Fruit fly (Drosophila melanogaster) whole organism, embryonic: ENCODE measurements around the gene CG11085.

ENCODE experiments used
- CG10147 ChIP-seq: fragments of 200-800 bp; sonication (Bioruptor generic); optimal IDR thresholded peaks from 2 replicates; lab custom pipeline; 2019; ENCODE audit warnings: missing biosample characterization, mild to moderate bottlenecking, missing genetic modification characterization, moderate library complexity
- CG11085 ChIP-seq: fragments of 200-800 bp; sonication (Bioruptor generic); IDR thresholded peaks from 2 replicates; pipeline ENCODE4 v1.3.6; 2022; ENCODE audit warnings: missing biosample characterization, missing genetic modification characterization
- CG11093 ChIP-seq: fragments of 200-800 bp; sonication (Bioruptor generic); IDR thresholded peaks from 3 replicates; pipeline ENCODE4 v1.3.6; 2022; ENCODE audit warnings: missing biosample characterization, missing genetic modification characterization
- CG13287 ChIP-seq: fragments of 200-800 bp; sonication (Bioruptor generic); IDR thresholded peaks from 2 replicates; pipeline ENCODE4 v1.3.6; 2022; ENCODE audit warnings: missing biosample characterization, missing genetic modification characterization; ENCODE audit not compliant: partially characterized antibody
- CG14014 ChIP-seq: fragments of 200-800 bp; sonication (Bioruptor generic); IDR thresholded peaks from 2 replicates; pipeline ENCODE4 v1.3.6; 2022; ENCODE audit warnings: missing biosample characterization, missing genetic modification characterization
- CG14050 ChIP-seq: fragments of 200-800 bp; sonication (Bioruptor generic); IDR thresholded peaks from 3 replicates; pipeline ENCODE4 v1.3.6; 2022; ENCODE audit warnings: missing biosample characterization, missing genetic modification characterization
- CG15696 ChIP-seq: fragments of 200-800 bp; sonication (Bioruptor generic); optimal IDR thresholded peaks from 2 replicates; lab custom pipeline; 2019; ENCODE audit warnings: missing biosample characterization, mild to moderate bottlenecking, missing genetic modification characterization, moderate library complexity
- CG16815 ChIP-seq: fragments of 200-800 bp; sonication (Bioruptor generic); optimal IDR thresholded peaks from 3 replicates; lab custom pipeline; 2017; ENCODE audit warnings: missing biosample characterization, mild to moderate bottlenecking, missing genetic modification characterization
- CG17328 ChIP-seq: fragments of 200-800 bp; sonication (Bioruptor generic); IDR thresholded peaks from 2 replicates; pipeline ENCODE4 v1.3.6; 2022; ENCODE audit warnings: missing biosample characterization, missing genetic modification characterization
- CG18011 ChIP-seq: fragments of 200-800 bp; sonication (Bioruptor generic); optimal IDR thresholded peaks from 2 replicates; lab custom pipeline; 2017; ENCODE audit warnings: missing biosample characterization, missing genetic modification characterization, mild to moderate bottlenecking, moderate library complexity, missing genotype
- CG2199 ChIP-seq: fragments of 200-800 bp; sonication (Bioruptor generic); IDR thresholded peaks from 3 replicates; pipeline ENCODE4 v1.3.6; 2022; ENCODE audit warnings: missing biosample characterization, missing genetic modification characterization
- CG31441 ChIP-seq: fragments of 200-800 bp; sonication (Bioruptor generic); IDR thresholded peaks from 2 replicates; pipeline ENCODE4 v1.3.6; 2022; ENCODE audit warnings: missing biosample characterization, missing genetic modification characterization
- CG32532 ChIP-seq: fragments of 200-800 bp; sonication (Bioruptor generic); IDR thresholded peaks from 2 replicates; pipeline ENCODE4 v1.3.6; 2022; ENCODE audit warnings: missing biosample characterization, missing genetic modification characterization
- CG3407 ChIP-seq: fragments of 200-800 bp; sonication (Bioruptor generic); optimal IDR thresholded peaks from 2 replicates; lab custom pipeline; 2018; ENCODE audit warnings: missing biosample characterization, mild to moderate bottlenecking, missing genetic modification characterization
- CG34422 ChIP-seq: fragments of 200-800 bp; sonication (Bioruptor generic); IDR thresholded peaks from 3 replicates; pipeline ENCODE4 v1.3.6; 2022; ENCODE audit warnings: missing biosample characterization, missing genetic modification characterization
- CG4328 ChIP-seq: fragments of 200-800 bp; sonication (Bioruptor generic); optimal IDR thresholded peaks from 3 replicates; lab custom pipeline; 2017; ENCODE audit warnings: missing biosample characterization, missing genetic modification reagents, missing genetic modification characterization
- CG5180 ChIP-seq: fragments of 200-800 bp; sonication (Bioruptor generic); optimal IDR thresholded peaks from 3 replicates; lab custom pipeline; 2017; ENCODE audit warnings: missing biosample characterization, missing genetic modification characterization, mild to moderate bottlenecking, moderate library complexity, missing genetic modification reagents
- CG6791 ChIP-seq: fragments of 200-800 bp; sonication (Bioruptor generic); IDR thresholded peaks from 3 replicates; pipeline ENCODE4 v1.3.6; 2022; ENCODE audit warnings: missing biosample characterization, missing genetic modification characterization; ENCODE audit not compliant: partially characterized antibody
- CG8359 ChIP-seq: fragments of 200-800 bp; sonication (Bioruptor generic); optimal IDR thresholded peaks from 2 replicates; lab custom pipeline; 2017; ENCODE audit warnings: missing biosample characterization, mild to moderate bottlenecking, missing genetic modification characterization, borderline replicate concordance
- E2f1 ChIP-seq: fragments of 200-800 bp; sonication (Bioruptor generic); IDR thresholded peaks from 2 replicates; pipeline ENCODE4 v1.3.6; 2022; ENCODE audit warnings: missing biosample characterization, missing genetic modification characterization
- E2f2 ChIP-seq: fragments of 200-800 bp; sonication (Bioruptor generic); IDR thresholded peaks from 2 replicates; pipeline ENCODE4 v1.3.6; 2022; ENCODE audit warnings: missing biosample characterization, missing genetic modification characterization
- Fer1 ChIP-seq: fragments of 200-800 bp; sonication (Bioruptor generic); optimal IDR thresholded peaks from 2 replicates; lab custom pipeline; 2017; ENCODE audit warnings: missing biosample characterization, mild to moderate bottlenecking, missing genetic modification characterization
- Fer3 ChIP-seq: fragments of 200-800 bp; sonication (Bioruptor generic); optimal IDR thresholded peaks from 2 replicates; lab custom pipeline; 2018; ENCODE audit warnings: missing biosample characterization, mild to moderate bottlenecking, missing genetic modification characterization, moderate library complexity
- H2.0 ChIP-seq: fragments of 200-800 bp; sonication (Bioruptor generic); IDR thresholded peaks from 2 replicates; pipeline ENCODE4 v1.3.6; 2022; ENCODE audit warnings: missing biosample characterization, missing genetic modification characterization
- HmgZ ChIP-seq: fragments of 200-800 bp; sonication (Bioruptor generic); optimal IDR thresholded peaks from 2 replicates; lab custom pipeline; 2018; ENCODE audit warnings: missing biosample characterization, mild to moderate bottlenecking, missing genetic modification characterization
- Hmr ChIP-seq: fragments of 200-800 bp; sonication (Bioruptor generic); optimal IDR thresholded peaks from 3 replicates; lab custom pipeline; 2017; ENCODE audit warnings: mild to moderate bottlenecking, missing biosample characterization, missing genetic modification reagents, missing genetic modification characterization
- Med ChIP-seq: fragments of 200-800 bp; sonication (Bioruptor generic); peaks from one replicate; lab custom pipeline; 2016; ENCODE audit warnings: missing biosample characterization, missing genetic modification characterization, mild to moderate bottlenecking, inconsistent platforms, moderate library complexity
- Scr ChIP-seq: fragments of 200-800 bp; sonication (Bioruptor generic); IDR thresholded peaks from 2 replicates; pipeline ENCODE4 v1.3.6; 2022; ENCODE audit warnings: missing biosample characterization, missing genetic modification characterization; ENCODE audit not compliant: partially characterized antibody
- Sin3A ChIP-seq: fragments of >200 bp; optimal IDR thresholded peaks from 2 replicates; lab custom pipeline; 2018
- Sox100B ChIP-seq: fragments of 200-800 bp; sonication (Bioruptor generic); optimal IDR thresholded peaks from 3 replicates; lab custom pipeline; 2018; ENCODE audit warnings: missing biosample characterization, mild to moderate bottlenecking, missing genetic modification characterization
- Sox102F ChIP-seq: fragments of 200-800 bp; sonication (Bioruptor generic); optimal IDR thresholded peaks from 2 replicates; lab custom pipeline; 2018; ENCODE audit warnings: missing biosample characterization, mild to moderate bottlenecking, missing genetic modification characterization, moderate library complexity
- Vsx1 ChIP-seq: fragments of 200-800 bp; sonication (Bioruptor generic); optimal IDR thresholded peaks from 2 replicates; lab custom pipeline; 2017; ENCODE audit warnings: missing biosample characterization, mild to moderate bottlenecking, missing genetic modification characterization, missing genetic modification reagents
- bbx ChIP-seq: fragments of 200-800 bp; sonication (Bioruptor generic); IDR thresholded peaks from 2 replicates; pipeline ENCODE4 v1.3.6; 2022; ENCODE audit warnings: missing biosample characterization, missing genetic modification characterization; ENCODE audit not compliant: partially characterized antibody
- bigmax ChIP-seq: fragments of 200-800 bp; sonication (Bioruptor generic); optimal IDR thresholded peaks from 2 replicates; lab custom pipeline; 2018; ENCODE audit warnings: missing biosample characterization, mild to moderate bottlenecking, missing genetic modification characterization
- chinmo ChIP-seq: fragments of 200-800 bp; sonication (Bioruptor generic); IDR thresholded peaks from 4 replicates; pipeline ENCODE4 v1.3.6; 2022; ENCODE audit warnings: missing biosample characterization, missing genetic modification characterization; ENCODE audit not compliant: partially characterized antibody
- danr ChIP-seq: fragments of 200-800 bp; sonication (Bioruptor generic); IDR thresholded peaks from 2 replicates; pipeline ENCODE4 v1.3.6; 2022; ENCODE audit warnings: missing biosample characterization, missing genetic modification characterization
- disco-r ChIP-seq: fragments of 200-800 bp; sonication (Bioruptor generic); optimal IDR thresholded peaks from 2 replicates; lab custom pipeline; 2016; ENCODE audit warnings: missing biosample characterization, missing genetic modification characterization
- fd96Cb ChIP-seq: fragments of 200-800 bp; sonication (Bioruptor generic); optimal IDR thresholded peaks from 2 replicates; lab custom pipeline; 2018; ENCODE audit warnings: missing biosample characterization, mild to moderate bottlenecking, missing genetic modification characterization, moderate library complexity
- h ChIP-seq: fragments of >200 bp; optimal IDR thresholded peaks from 2 replicates; lab custom pipeline; 2017
- ham ChIP-seq: fragments of 200-800 bp; sonication (Bioruptor generic); IDR thresholded peaks from 2 replicates; pipeline ENCODE4 v1.3.6; 2022; ENCODE audit warnings: missing biosample characterization, missing genetic modification characterization
- hb ChIP-seq: fragments of 200-800 bp; sonication (Bioruptor generic); IDR thresholded peaks from 3 replicates; pipeline ENCODE4 v1.3.6; 2022; ENCODE audit warnings: missing biosample characterization, missing genetic modification characterization; ENCODE audit not compliant: partially characterized antibody
- hth ChIP-seq: fragments of >200 bp; optimal IDR thresholded peaks from 2 replicates; lab custom pipeline; 2017; ENCODE audit warnings: inconsistent platforms
- ken ChIP-seq: fragments of 200-800 bp; sonication (Bioruptor generic); IDR thresholded peaks from 3 replicates; pipeline ENCODE4 v1.3.6; 2022; ENCODE audit warnings: missing biosample characterization, missing genetic modification characterization
- lilli ChIP-seq: fragments of 200-800 bp; sonication (Bioruptor generic); optimal IDR thresholded peaks from 3 replicates; lab custom pipeline; 2016; ENCODE audit warnings: missing biosample characterization, missing genetic modification characterization
- nau ChIP-seq: fragments of 200-800 bp; sonication (Bioruptor generic); optimal IDR thresholded peaks from 3 replicates; lab custom pipeline; 2017; ENCODE audit warnings: missing biosample characterization, mild to moderate bottlenecking, missing genetic modification characterization, missing genetic modification reagents
- pita ChIP-seq: fragments of 200-800 bp; sonication (Bioruptor generic); optimal IDR thresholded peaks from 2 replicates; lab custom pipeline; 2017; ENCODE audit warnings: missing biosample characterization, mild to moderate bottlenecking, missing genetic modification characterization
- pnt ChIP-seq: fragments of 200-800 bp; sonication (Bioruptor generic); optimal IDR thresholded peaks from 3 replicates; lab custom pipeline; 2016; ENCODE audit warnings: missing biosample characterization, missing genetic modification characterization
- so ChIP-seq: fragments of 200-800 bp; sonication (Bioruptor generic); IDR thresholded peaks from 3 replicates; pipeline ENCODE4 v1.3.6; 2022; ENCODE audit warnings: missing biosample characterization, missing genetic modification characterization
- tna ChIP-seq: fragments of 200-800 bp; sonication (Bioruptor generic); IDR thresholded peaks from 2 replicates; pipeline ENCODE4 v1.3.6; 2022; ENCODE audit warnings: missing biosample characterization, missing genetic modification characterization; ENCODE audit not compliant: partially characterized antibody
- twi ChIP-seq: fragments of 200-800 bp; optimal IDR thresholded peaks from 2 replicates; lab custom pipeline; 2019; ENCODE audit warnings: missing biosample characterization, mild to moderate bottlenecking, missing genetic modification characterization, moderate library complexity
- zen2 ChIP-seq: fragments of 200-800 bp; sonication (Bioruptor generic); IDR thresholded peaks from 3 replicates; pipeline ENCODE4 v1.3.6; 2022; ENCODE audit warnings: missing biosample characterization, missing genetic modification characterization; ENCODE audit not compliant: partially characterized antibody

Gene CG11085

DNA sequence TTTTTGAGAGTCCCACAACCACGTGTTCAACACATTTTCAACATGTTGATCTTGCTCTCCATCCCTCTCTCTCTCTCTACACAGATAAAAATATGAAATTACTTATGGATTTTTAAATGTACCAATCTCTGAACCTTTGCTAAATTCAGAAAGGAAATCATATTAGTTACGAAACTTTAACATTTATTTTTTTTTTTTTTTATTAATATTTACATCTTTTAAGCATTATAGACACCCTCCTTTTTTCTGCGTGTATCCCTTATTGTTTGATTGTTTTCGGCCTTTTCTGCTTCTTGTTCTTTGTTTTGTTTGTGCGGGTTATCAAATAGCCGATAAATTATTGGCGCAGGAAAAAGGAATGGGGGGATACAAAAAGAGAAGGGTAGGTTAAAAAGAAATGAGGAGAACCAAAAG is 50.4 kb downstream of the CG11085 start (continued):
- TF ChIP-seq CG14050 (peak; percentile 89), CG10147 (GFP tag; lab: Kevin White, UChicago) (peak; percentile 93), zen2 (GFP tag; lab: Robert Waterston, UW) (no peak), CG15696 (tag; lab: Kevin White, UChicago) (peak; percentile 99), ken (peak; percentile 91), bbx (GFP tag; lab: Robert Waterston, UW) (no peak), Scr (GFP tag; lab: Robert Waterston, UW) (no peak), tna (GFP tag; lab: Robert Waterston, UW) (no peak), CG16815 (peak; percentile 94), CG11093 (GFP tag; lab: Robert Waterston, UW) (peak; percentile 90), Med (peak; percentile 94), danr (GFP tag; lab: Robert Waterston, UW) (peak; percentile 90), Vsx1 (GFP tag; lab: Kevin White, UChicago) (peak; percentile 89), CG13287 (GFP tag; lab: Robert Waterston, UW) (no peak), so (peak; percentile 95), CG31441 (GFP tag; lab: Robert Waterston, UW) (peak; percentile 99), disco-r (GFP tag; lab: Kevin White, UChicago) (peak; percentile 66), h (no peak), H2.0 (GFP tag; lab: Robert Waterston, UW) (peak; percentile 93), fd96Cb (tag; lab: Kevin White, UChicago) (peak; percentile 97), lilli (GFP tag; lab: Kevin White, UChicago) (peak; percentile 89), CG17328 (GFP tag; lab: Robert Waterston, UW) (peak; percentile 97), pnt (GFP tag; lab: Kevin White, UChicago) (peak; percentile 78), Fer1 (GFP tag; lab: Kevin White, UChicago) (peak; percentile 95), E2f2 (GFP tag; lab: Robert Waterston, UW) (peak; percentile 76), CG11085 (GFP tag; lab: Robert Waterston, UW) (peak; percentile 95), pita (GFP tag; lab: Kevin White, UChicago) (no peak), HmgZ (peak; percentile 92), bigmax (peak; percentile 11), chinmo (GFP tag; lab: Robert Waterston, UW) (no peak), CG4328 (peak; percentile 93), Sin3A (lab: Kevin White, UChicago) (no peak), CG8359 (GFP tag; lab: Kevin White, UChicago) (peak; percentile 80), CG6791 (GFP tag; lab: Robert Waterston, UW) (no peak), twi (tag; lab: Kevin White, UChicago) (peak; percentile 100), hb (no peak), CG5180 (GFP tag; lab: Kevin White, UChicago) (peak; percentile 83), hth (lab: Kevin White, UChicago) (no peak), CG14014 (GFP tag; lab: Robert Waterston, UW) (peak; percentile 95), Hmr (GFP tag; lab: Kevin White, UChicago) (peak; percentile 95), E2f1 (peak; percentile 97), nau (GFP tag; lab: Kevin White, UChicago) (peak; percentile 70), ham (peak; percentile 86; the same call in 1 of the 2 replicates), Sox100B (GFP tag; lab: Kevin White, UChicago) (peak; percentile 94), CG32532 (GFP tag; lab: Robert Waterston, UW) (peak; percentile 98), CG34422 (GFP tag; lab: Robert Waterston, UW) (peak; percentile 97), CG3407 (GFP tag; lab: Kevin White, UChicago) (peak; percentile 90), CG18011 (GFP tag; lab: Kevin White, UChicago) (peak; percentile 64), CG2199 (GFP tag; lab: Robert Waterston, UW) (peak; percentile 87; the same call in 2 of the 3 replicates), Fer3 (tag; lab: Kevin White, UChicago) (peak; percentile 97), Sox102F (peak; percentile 96)
